Fruit fly (Drosophila melanogaster): Measurements from ENCODE around the gene Sirt7.

Sirt7 gene

dm6 chr3R:29027122-29027521, 28.6 kb upstream of the Sirt7 start, which contains the start of the genes eIF4E6 and CG1951 (continued):
- TF ChIP-seq CG1647 (GFP tag; optimal IDR thresholded peaks at IDR 0.05) (no peak), CG8924 (tag; optimal IDR thresholded peaks at IDR 0.05) (peak; percentile 58), gce (GFP tag; IDR thresholded peaks at IDR 0.05) (no peak), hth (optimal IDR thresholded peaks at IDR 0.05) (no peak), CG30020 (tag; optimal IDR thresholded peaks at IDR 0.05) (no peak), CG7963 (GFP tag; IDR thresholded peaks at IDR 0.05; ENCODE audit: partially characterized antibody) (peak; percentile 95), salm (tag; optimal IDR thresholded peaks at IDR 0.05) (no peak), tup (GFP tag; optimal IDR thresholded peaks at IDR 0.05) (no peak), CG4730 (GFP tag; IDR thresholded peaks at IDR 0.05) (no peak), odd (GFP tag; optimal IDR thresholded peaks at IDR 0.05) (no peak), Antp (GFP tag; optimal IDR thresholded peaks at IDR 0.05) (no peak), CG13287 (GFP tag; IDR thresholded peaks at IDR 0.05; ENCODE audit: partially characterized antibody) (peak; percentile 98), CG1024 (GFP tag; IDR thresholded peaks at IDR 0.05) (no peak), Bgb (GFP tag; IDR thresholded peaks at IDR 0.05; ENCODE audit: partially characterized antibody) (peak; percentile 98), CG31224 (GFP tag; IDR thresholded peaks at IDR 0.05) (no peak), CG8359 (GFP tag; optimal IDR thresholded peaks at IDR 0.05; ENCODE audit: borderline replicate concordance) (no peak), Dad (GFP tag; optimal IDR thresholded peaks at IDR 0.05) (no peak), sim (GFP tag; IDR thresholded peaks at IDR 0.05) (no peak)

dm6 chr3R:29032542-29032941, 23.2 kb upstream of the Sirt7 start, which contains the start of gene Ssl2:
Gene Ssl2, minus strand, starts transcription at chr3R:29032642.
- TF ChIP-seq sc (optimal IDR thresholded peaks at IDR 0.05): no peak
- no peak for TF ChIP-seq sc (GFP tag; optimal IDR thresholded peaks at IDR 0.05)
- no peak for TF ChIP-seq CG7786 (GFP tag; optimal IDR thresholded peaks at IDR 0.05)
- TF ChIP-seq CG2712 (tag; optimal IDR thresholded peaks at IDR 0.05): no peak
- no peak for TF ChIP-seq CG3065 (GFP tag; optimal IDR thresholded peaks at IDR 0.05)
- TF ChIP-seq zen2 (GFP tag; IDR thresholded peaks at IDR 0.05; ENCODE audit: partially characterized antibody): no peak
- no peak for TF ChIP-seq HLH4C (GFP tag; IDR thresholded peaks at IDR 0.05; ENCODE audit: partially characterized antibody)
- no peak for TF ChIP-seq Elba2 (GFP tag; optimal IDR thresholded peaks at IDR 0.05)
- TF ChIP-seq chn (GFP tag; optimal IDR thresholded peaks at IDR 0.05): no peak
- no peak for TF ChIP-seq HLH3B (GFP tag; IDR thresholded peaks at IDR 0.05)
- no peak for TF ChIP-seq CG14050 (GFP tag; IDR thresholded peaks at IDR 0.05)
- no peak for TF ChIP-seq vnd (GFP tag; IDR thresholded peaks at IDR 0.05; ENCODE audit: partially characterized antibody)
- no peak for TF ChIP-seq dati (GFP tag; IDR thresholded peaks at IDR 0.05)
- TF ChIP-seq Fer3 (tag; optimal IDR thresholded peaks at IDR 0.05): no peak
- TF ChIP-seq CG7928 (GFP tag; optimal IDR thresholded peaks at IDR 0.05): no peak

- TF ChIP-seq Dll (GFP tag; IDR thresholded peaks at IDR 0.05; ENCODE audit: partially characterized antibody) (no peak), stc (GFP tag; IDR thresholded peaks at IDR 0.05) (no peak), Nf-YB (GFP tag; optimal IDR thresholded peaks at IDR 0.05) (peak; percentile 24), rib (GFP tag; IDR thresholded peaks at IDR 0.05) (peak; percentile 65; the same call in 1 of the 2 replicates), Opbp (GFP tag; IDR thresholded peaks at IDR 0.05; ENCODE audit: partially characterized antibody) (no peak), CG1832 (GFP tag; optimal IDR thresholded peaks at IDR 0.05) (no peak), Hr39 (optimal IDR thresholded peaks at IDR 0.05) (no peak), bowl (GFP tag; IDR thresholded peaks at IDR 0.05) (no peak), Asciz (GFP tag; optimal IDR thresholded peaks at IDR 0.05) (peak; percentile 46), fd96Cb (tag; optimal IDR thresholded peaks at IDR 0.05) (peak; percentile 51), sc (optimal IDR thresholded peaks at IDR 0.05) (no peak), sc (GFP tag; optimal IDR thresholded peaks at IDR 0.05) (peak; percentile 67), gsb-n (tag; optimal IDR thresholded peaks at IDR 0.05) (no peak), CG7963 (GFP tag; IDR thresholded peaks at IDR 0.05; ENCODE audit: partially characterized antibody) (no peak), ind (GFP tag; optimal IDR thresholded peaks at IDR 0.05) (peak; percentile 84), HLHmδ (GFP tag; optimal IDR thresholded peaks at IDR 0.05) (no peak), CG9437 (GFP tag; optimal IDR thresholded peaks at IDR 0.05) (peak; percentile 86), CG17361 (GFP tag; IDR thresholded peaks at IDR 0.05) (peak; percentile 96), chm (GFP tag; IDR thresholded peaks at IDR 0.05) (0 out of 2 replicates have a peak, but pooled peaks have one; percentile 52)
Measured at dm6 chr3R:29033909-29034629, 21.7 kb upstream of the Sirt7 start, which contains the start of the genes beta4GalNAcTB and Cpsf100. Gene beta4GalNAcTB, minus strand, starts transcription at chr3R:29034008. Gene Cpsf100, plus strand, starts transcription at chr3R:29034573.

Measured in whole organism, embryonic.